Worm (Caenorhabditis elegans) whole organism, L4 larva: ENCODE measurements around the gene ZK1193.2.
"Not testable (repeated sequence)": the region's sequence is repeated elsewhere in the genome, so short reads cannot be mapped to it uniquely, and the experiment has no call there.

Experiments
- F37D6.2 ChIP-seq: sonication (generic microtip); optimal IDR thresholded peaks from 2 replicates; lab custom pipeline; 2016; ENCODE audit warnings: mild to moderate bottlenecking, missing genetic modification characterization, missing compliant biosample characterization
- F44E2.7 ChIP-seq: fragments of 200-800 bp; sonication (Bioruptor generic); IDR thresholded peaks from 2 replicates; pipeline ENCODE4 v2.1.2; 2022; ENCODE audit warnings: missing genetic modification characterization, missing compliant biosample characterization
- T26A8.4 ChIP-seq: fragments of 200-800 bp; sonication (Bioruptor generic); IDR thresholded peaks from 2 replicates; pipeline ENCODE4 v1.3.6; 2022; ENCODE audit warnings: missing genetic modification characterization, missing compliant biosample characterization
- Y48G9A.11 ChIP-seq: fragments of 200-800 bp; sonication (Bioruptor generic); IDR thresholded peaks from 2 replicates; pipeline ENCODE4 v1.3.6; 2022; ENCODE audit warnings: missing genetic modification reagents, missing genetic modification characterization, missing compliant biosample characterization
- Y5F2A.4 ChIP-seq: fragments of 200-800 bp; sonication (Bioruptor generic); optimal IDR thresholded peaks from 2 replicates; lab custom pipeline; 2018; ENCODE audit warnings: mild to moderate bottlenecking, missing genetic modification characterization, missing compliant biosample characterization
- ZK337.2 ChIP-seq: fragments of 200-800 bp; sonication (Bioruptor generic); IDR thresholded peaks from 2 replicates; pipeline ENCODE4 v1.3.6; 2022; ENCODE audit warnings: missing genetic modification reagents, missing genetic modification characterization, missing compliant biosample characterization
- aha-1 ChIP-seq: fragments of 150-350 bp; peaks from one replicate; lab custom pipeline; 2014; ENCODE audit warnings: missing biosample characterization, missing genetic modification characterization
- aly-2 ChIP-seq: sonication (generic microtip); optimal IDR thresholded peaks from 2 replicates; lab custom pipeline; 2018; ENCODE audit warnings: missing biosample characterization, missing genetic modification characterization
- ama-1 ChIP-seq: fragments of 150-350 bp; optimal IDR thresholded peaks from 2 replicates; lab custom pipeline; 2014; ENCODE audit warnings: inconsistent platforms, mixed read lengths
- arid-1 ChIP-seq: fragments of 200-800 bp; sonication (Bioruptor generic); conservative IDR thresholded peaks from 2 replicates; pipeline ENCODE4 v1.3.6; 2022; ENCODE audit warnings: missing genetic modification reagents, missing genetic modification characterization, missing compliant biosample characterization
- ceh-82 ChIP-seq: sonication (generic microtip); optimal IDR thresholded peaks from 2 replicates; lab custom pipeline; 2017; ENCODE audit warnings: missing biosample characterization, missing genetic modification characterization
- ces-1 ChIP-seq: fragments of 150-350 bp; sonication (generic microtip); optimal IDR thresholded peaks from 4 replicates; lab custom pipeline; 2014; ENCODE audit warnings: missing biosample characterization, missing genetic modification reagents, missing genetic modification characterization
- cey-2 ChIP-seq: sonication (generic microtip); optimal IDR thresholded peaks from 3 replicates; lab custom pipeline; 2017; ENCODE audit warnings: missing genetic modification characterization, mild to moderate bottlenecking, missing compliant biosample characterization, antibody characterized with exemption, borderline replicate concordance; ENCODE audit not compliant: insufficient read depth
- ctbp-1 ChIP-seq: fragments of 200-800 bp; sonication (Bioruptor generic); IDR thresholded peaks from 2 replicates; pipeline ENCODE4 v1.3.6; 2022; ENCODE audit warnings: missing genetic modification reagents, missing genetic modification characterization, missing compliant biosample characterization
- dmd-6 ChIP-seq: fragments of 200-800 bp; sonication (Bioruptor generic); IDR thresholded peaks from 2 replicates; pipeline ENCODE4 v1.3.6; 2022; ENCODE audit warnings: missing genetic modification reagents, missing genetic modification characterization, missing compliant biosample characterization
- dpl-1 ChIP-seq: fragments of 150-350 bp; optimal IDR thresholded peaks from 2 replicates; lab custom pipeline; 2014; ENCODE audit warnings: missing biosample characterization, missing genetic modification reagents, missing genetic modification characterization
- dve-1 ChIP-seq: sonication (generic microtip); optimal IDR thresholded peaks from 2 replicates; lab custom pipeline; 2017; ENCODE audit warnings: antibody characterized with exemption, mild to moderate bottlenecking, missing genetic modification characterization, missing compliant biosample characterization; ENCODE audit not compliant: insufficient read depth
- egl-43 ChIP-seq: fragments of 200-800 bp; sonication (Bioruptor generic); IDR thresholded peaks from 2 replicates; pipeline ENCODE4 v1.3.6; 2022; ENCODE audit warnings: missing genetic modification reagents, missing genetic modification characterization, missing compliant biosample characterization
- hif-1 ChIP-seq, 2 experiments: sonication (generic microtip); optimal IDR thresholded peaks; 2 replicates each; lab custom pipeline; 2016 to 2017; ENCODE audit warnings: missing compliant biosample characterization in 2 of 2, missing genetic modification characterization in 2 of 2, missing genetic modification reagents in 2 of 2, missing genotype in 2 of 2, mild to moderate bottlenecking in 1 of 2
- hmg-1.1 ChIP-seq: fragments of 200-800 bp; sonication (Bioruptor generic); IDR thresholded peaks from 2 replicates; pipeline ENCODE4 v1.3.6; 2022; ENCODE audit warnings: missing genetic modification reagents, missing genetic modification characterization, missing compliant biosample characterization
- lin-1 ChIP-seq: fragments of 200-800 bp; sonication (Bioruptor generic); IDR thresholded peaks from 2 replicates; pipeline ENCODE4 v1.3.6; 2022; ENCODE audit warnings: missing genetic modification reagents, missing genetic modification characterization, missing compliant biosample characterization
- lin-13 ChIP-seq: fragments of 150-350 bp; optimal IDR thresholded peaks from 2 replicates; lab custom pipeline; 2014; ENCODE audit warnings: missing biosample characterization, missing genetic modification reagents, missing genetic modification characterization
- lin-15B ChIP-seq: fragments of 150-350 bp; sonication (generic microtip); optimal IDR thresholded peaks from 3 replicates; lab custom pipeline; 2014; ENCODE audit warnings: missing biosample characterization, missing genetic modification characterization
- lin-29 ChIP-seq: fragments of 200-800 bp; sonication (Bioruptor generic); IDR thresholded peaks from 2 replicates; pipeline ENCODE4 v1.3.6; 2022; ENCODE audit warnings: missing genetic modification reagents, missing genetic modification characterization, missing compliant biosample characterization
- lin-38 ChIP-seq: fragments of 200-800 bp; sonication (Bioruptor generic); IDR thresholded peaks from 2 replicates; pipeline ENCODE4 v1.3.6; 2022; ENCODE audit warnings: missing genetic modification reagents, missing genetic modification characterization, missing compliant biosample characterization
- madf-9 ChIP-seq: fragments of 200-800 bp; sonication (Bioruptor generic); conservative IDR thresholded peaks from 2 replicates; pipeline ENCODE4 v1.3.6; 2022; ENCODE audit warnings: missing genetic modification reagents, missing genetic modification characterization, missing compliant biosample characterization
- mdl-1 ChIP-seq, 2 experiments: fragments of 150-350 bp in 1 of 2; sonication (generic microtip) in 1 of 2; optimal IDR thresholded peaks; 2 replicates each; lab custom pipeline; 2014 to 2017; ENCODE audit warnings: missing biosample characterization in 2 of 2, missing genetic modification characterization in 2 of 2
- mdt-29 ChIP-seq: fragments of 200-800 bp; sonication (Bioruptor generic); IDR thresholded peaks from 2 replicates; pipeline ENCODE4 v1.3.6; 2022; ENCODE audit warnings: missing genetic modification reagents, missing genetic modification characterization, missing compliant biosample characterization
- mep-1 ChIP-seq: fragments of 150-350 bp; sonication (generic microtip); optimal IDR thresholded peaks from 3 replicates; lab custom pipeline; 2014; ENCODE audit warnings: missing biosample characterization, missing genetic modification characterization
- mxl-2 ChIP-seq: fragments of 200-800 bp; sonication (Bioruptor generic); conservative IDR thresholded peaks from 2 replicates; pipeline ENCODE4 v1.3.6; 2022; ENCODE audit warnings: missing genetic modification reagents, missing genetic modification characterization, missing compliant biosample characterization
- mxl-3 ChIP-seq: fragments of 200-800 bp; sonication (Bioruptor generic); optimal IDR thresholded peaks from 2 replicates; lab custom pipeline; 2018; ENCODE audit warnings: mild to moderate bottlenecking, missing genetic modification characterization, missing compliant biosample characterization
- nhr-11 ChIP-seq: fragments of 150-350 bp; optimal IDR thresholded peaks from 2 replicates; lab custom pipeline; 2014; ENCODE audit warnings: missing biosample characterization, missing genetic modification characterization
- nhr-237 ChIP-seq: sonication (generic microtip); optimal IDR thresholded peaks from 2 replicates; lab custom pipeline; 2017; ENCODE audit warnings: missing biosample characterization, missing genetic modification characterization
- nhr-48 ChIP-seq: sonication (generic microtip); optimal IDR thresholded peaks from 2 replicates; lab custom pipeline; 2016; ENCODE audit warnings: mild to moderate bottlenecking, missing genetic modification characterization, missing compliant biosample characterization
- nhr-6 ChIP-seq: fragments of 150-350 bp; optimal IDR thresholded peaks from 2 replicates; lab custom pipeline; 2014; ENCODE audit warnings: missing biosample characterization, missing genetic modification characterization
- nhr-77 ChIP-seq: fragments of 150-350 bp; optimal IDR thresholded peaks from 2 replicates; lab custom pipeline; 2014; ENCODE audit warnings: missing biosample characterization, missing genetic modification characterization
- pha-4 ChIP-seq, 2 experiments: fragments of 150-350 bp in 1 of 2; fragments of 200-800 bp in 1 of 2; sonication (Bioruptor generic) in 1 of 2; IDR thresholded peaks in 1 of 2; optimal IDR thresholded peaks in 1 of 2; 2 replicates each; pipeline versions ENCODE4 v1.3.6 to Lab custom; 2014 to 2022; ENCODE audit warnings: missing genetic modification characterization in 2 of 2, missing genetic modification reagents in 2 of 2, missing biosample characterization in 1 of 2, missing compliant biosample characterization in 1 of 2
- skn-1 ChIP-seq: fragments of 150-350 bp; optimal IDR thresholded peaks from 2 replicates; lab custom pipeline; 2014; ENCODE audit warnings: missing biosample characterization, missing genetic modification characterization
- snpc-1.2 ChIP-seq: fragments of 200-800 bp; sonication (Bioruptor generic); IDR thresholded peaks from 2 replicates; pipeline ENCODE4 v1.3.6; 2022; ENCODE audit warnings: missing genetic modification reagents, missing genetic modification characterization, missing compliant biosample characterization
- snpc-4 ChIP-seq: fragments of 150-350 bp; optimal IDR thresholded peaks from 2 replicates; lab custom pipeline; 2014; ENCODE audit warnings: missing biosample characterization, missing genetic modification characterization
- spr-1 ChIP-seq: sonication (generic microtip); optimal IDR thresholded peaks from 2 replicates; lab custom pipeline; 2016; ENCODE audit warnings: mild to moderate bottlenecking, missing genetic modification characterization, missing compliant biosample characterization
- tag-97 ChIP-seq: fragments of 200-800 bp; sonication (Bioruptor generic); IDR thresholded peaks from 2 replicates; pipeline ENCODE4 v1.3.6; 2022; ENCODE audit warnings: missing genetic modification characterization, missing compliant biosample characterization
- unc-130 ChIP-seq: sonication (generic microtip); optimal IDR thresholded peaks from 2 replicates; lab custom pipeline; 2016; ENCODE audit warnings: missing genetic modification reagents, missing genetic modification characterization, missing compliant biosample characterization
- unc-39 ChIP-seq: sonication (generic microtip); optimal IDR thresholded peaks from 2 replicates; lab custom pipeline; 2017; ENCODE audit warnings: missing biosample characterization, missing genetic modification characterization
- vab-7 ChIP-seq: fragments of 200-800 bp; sonication (Bioruptor generic); IDR thresholded peaks from 2 replicates; pipeline ENCODE4 v1.3.6; 2022; ENCODE audit warnings: missing genetic modification reagents, missing genetic modification characterization, missing compliant biosample characterization
- zag-1 ChIP-seq: fragments of 150-350 bp; optimal IDR thresholded peaks from 2 replicates; lab custom pipeline; 2014; ENCODE audit warnings: missing biosample characterization, missing genetic modification characterization
- zfp-2 ChIP-seq: sonication (generic microtip); optimal IDR thresholded peaks from 2 replicates; lab custom pipeline; 2016; ENCODE audit warnings: mild to moderate bottlenecking, missing genetic modification characterization, missing compliant biosample characterization
- zip-11 ChIP-seq: fragments of 200-800 bp; sonication (Bioruptor generic); IDR thresholded peaks from 2 replicates; pipeline ENCODE4 v1.3.6; 2022; ENCODE audit warnings: missing genetic modification characterization, missing compliant biosample characterization

The ZK1193.2 gene

ce11 chrX:449820-450219 is 24.4 kb upstream of the ZK1193.2 start, which contains the start of gene F52D1.2 (continued):
- no peak for TF ChIP-seq tag-97 (GFP tag; lab: Robert Waterston, UW)

ce11 chrX:443433-443832 is 18.0 kb upstream of the ZK1193.2 start:
- TF ChIP-seq lin-38 (GFP tag; lab: Robert Waterston, UW) (0 out of 2 replicates have a peak, but pooled peaks have one; percentile 8), snpc-1.2 (GFP tag; lab: Robert Waterston, UW) (0 out of 2 replicates have a peak, but pooled peaks have one; percentile 34), mdt-29 (peak; percentile 30; the same call in 1 of the 2 replicates), pha-4 (GFP tag; IDR thresholded peaks at IDR 0.05; lab: Robert Waterston, UW) (0 out of 2 replicates have a peak, but pooled peaks have one; percentile 21)
- not testable (repeated sequence) for TF ChIP-seq pha-4 (tag; optimal IDR thresholded peaks at IDR 0.05; lab: Kevin White, UChicago)
- TF ChIP-seq, all 104 proteins: peak for 4; not testable (repeated sequence) for 100

- TF ChIP-seq lin-29 (GFP tag; lab: Robert Waterston, UW) (no peak), nhr-11 (tag; lab: Kevin White, UChicago) (no peak), lin-1 (GFP tag; lab: Robert Waterston, UW) (peak; percentile 67), aha-1 (tag; lab: Kevin White, UChicago) (no peak), Y48G9A.11 (no peak), ceh-82 (tag; lab: Kevin White, UChicago) (no peak), zag-1 (tag; lab: Kevin White, UChicago) (no peak), ctbp-1 (GFP tag; lab: Robert Waterston, UW) (no peak), mxl-3 (GFP tag; lab: Kevin White, UChicago) (no peak), arid-1 (GFP tag; lab: Robert Waterston, UW) (no peak), nhr-237 (no peak), aly-2 (tag; lab: Kevin White, UChicago) (no peak), snpc-4 (tag; lab: Kevin White, UChicago) (no peak), unc-130 (GFP tag; lab: Kevin White, UChicago) (no peak), unc-39 (no peak), zip-11 (GFP tag; lab: Robert Waterston, UW) (no peak), Y5F2A.4 (GFP tag; lab: Kevin White, UChicago) (no peak), lin-15B (tag; lab: Kevin White, UChicago) (no peak), F44E2.7 (GFP tag; lab: Robert Waterston, UW) (no peak), egl-43 (GFP tag; lab: Robert Waterston, UW) (no peak), ama-1 (lab: Kevin White, UChicago) (no peak), F37D6.2 (tag; lab: Kevin White, UChicago) (no peak), vab-7 (GFP tag; lab: Robert Waterston, UW) (no peak), nhr-77 (peak; percentile 73), zfp-2 (tag; lab: Kevin White, UChicago) (no peak), skn-1 (tag; lab: Kevin White, UChicago) (no peak), ces-1 (no peak), mxl-2 (GFP tag; lab: Robert Waterston, UW) (no peak), T26A8.4 (GFP tag; lab: Robert Waterston, UW) (no peak), nhr-48 (peak; percentile 68), hif-1 (tag; optimal IDR thresholded peaks at IDR 0.05; lab: Kevin White, UChicago) (peak in 1 of 2 experiments; percentile 0), lin-13 (GFP tag; lab: Kevin White, UChicago) (peak; percentile 28), madf-9 (GFP tag; lab: Robert Waterston, UW) (no peak), cey-2 (tag; lab: Kevin White, UChicago) (no peak), dmd-6 (GFP tag; lab: Robert Waterston, UW) (peak; percentile 85), dve-1 (tag; lab: Kevin White, UChicago) (no peak), dpl-1 (no peak), ZK337.2 (GFP tag; lab: Robert Waterston, UW) (no peak), nhr-6 (tag; lab: Kevin White, UChicago) (peak; percentile 27), hmg-1.1 (no peak), mdl-1 (tag; optimal IDR thresholded peaks at IDR 0.05; lab: Kevin White, UChicago) (no peak), mep-1 (tag; lab: Kevin White, UChicago) (peak; percentile 66), spr-1 (tag; lab: Kevin White, UChicago) (no peak)
These were observed 15.0 kb upstream of the ZK1193.2 start for ce11 chrX:440420-440819.
